Worm (Caenorhabditis elegans) whole organism, L1 larva: ENCODE data around the gene C16A3.2.

Experiments
- C04F5.9 ChIP-seq: sonication (generic microtip); optimal IDR thresholded peaks from 2 replicates; lab custom pipeline; 2016; ENCODE audit warnings: missing genetic modification characterization, missing compliant biosample characterization
- C34B4.2 ChIP-seq: sonication (generic microtip); optimal IDR thresholded peaks from 2 replicates; lab custom pipeline; 2017; ENCODE audit warnings: mild to moderate bottlenecking, missing genetic modification characterization, missing compliant biosample characterization
- aha-1 ChIP-seq: fragments of 150-350 bp; optimal IDR thresholded peaks from 2 replicates; lab custom pipeline; 2014; ENCODE audit warnings: missing biosample characterization, missing genetic modification characterization
- aly-2 ChIP-seq: fragments of 150-350 bp; optimal IDR thresholded peaks from 2 replicates; lab custom pipeline; 2014; ENCODE audit warnings: missing biosample characterization, missing genetic modification characterization
- ama-1 ChIP-seq: fragments of 150-350 bp; optimal IDR thresholded peaks from 2 replicates; lab custom pipeline; 2014
- blmp-1 ChIP-seq: fragments of 150-350 bp; optimal IDR thresholded peaks from 2 replicates; lab custom pipeline; 2014; ENCODE audit warnings: missing biosample characterization, missing genetic modification characterization
- ceh-90 ChIP-seq: sonication (generic microtip); optimal IDR thresholded peaks from 2 replicates; lab custom pipeline; 2016; ENCODE audit warnings: missing genetic modification characterization, missing compliant biosample characterization
- dpl-1 ChIP-seq, 3 experiments: fragments of 150-350 bp in 2 of 3; sonication (generic microtip) in 1 of 3; optimal IDR thresholded peaks; 2 replicates each; lab custom pipeline; 2014 to 2017; ENCODE audit warnings: missing biosample characterization in 3 of 3, missing genetic modification characterization in 3 of 3, missing genetic modification reagents in 3 of 3
- dsc-1 ChIP-seq: sonication (generic microtip); optimal IDR thresholded peaks from 2 replicates; lab custom pipeline; 2016; ENCODE audit warnings: mild to moderate bottlenecking, missing genetic modification characterization, missing compliant biosample characterization
- efl-1 ChIP-seq, 4 experiments: fragments of 150-350 bp; optimal IDR thresholded peaks in 3 of 4; peaks in 1 of 4; 1 replicate in 1 of 4; 2 replicates in 3 of 4; lab custom pipeline; 2014; ENCODE audit warnings: missing biosample characterization in 2 of 4, missing genetic modification characterization in 2 of 4, missing genetic modification reagents in 2 of 4
- efl-3 ChIP-seq: fragments of 200-800 bp; sonication (Bioruptor generic); optimal IDR thresholded peaks from 2 replicates; lab custom pipeline; 2018; ENCODE audit warnings: mild to moderate bottlenecking, missing genetic modification characterization, missing compliant biosample characterization
- elt-2 ChIP-seq: sonication (generic microtip); optimal IDR thresholded peaks from 2 replicates; lab custom pipeline; 2016; ENCODE audit warnings: missing genetic modification characterization, mild to moderate bottlenecking, inconsistent platforms, missing compliant biosample characterization, missing genetic modification reagents
- elt-3 ChIP-seq, 6 experiments: fragments of 150-350 bp in 1 of 6; sonication (generic microtip); optimal IDR thresholded peaks; 2 replicates each; lab custom pipeline; 2017 to 2018; ENCODE audit warnings: missing biosample characterization in 6 of 6, missing genetic modification characterization in 6 of 6, inconsistent platforms in 1 of 6
- fkh-8 ChIP-seq: sonication (generic microtip); optimal IDR thresholded peaks from 2 replicates; lab custom pipeline; 2016; ENCODE audit warnings: mild to moderate bottlenecking, missing genetic modification characterization, missing compliant biosample characterization
- grh-1 ChIP-seq: fragments of 200-800 bp; sonication (Bioruptor generic); IDR thresholded peaks from 2 replicates; pipeline ENCODE4 v1.3.6; 2022; ENCODE audit warnings: missing genetic modification reagents, missing genetic modification characterization, missing compliant biosample characterization
- hlh-4 ChIP-seq: sonication (generic microtip); optimal IDR thresholded peaks from 2 replicates; lab custom pipeline; 2016; ENCODE audit warnings: mild to moderate bottlenecking, missing genetic modification characterization, missing compliant biosample characterization
- irx-1 ChIP-seq: sonication (generic microtip); optimal IDR thresholded peaks from 2 replicates; lab custom pipeline; 2016; ENCODE audit warnings: missing genetic modification characterization, missing compliant biosample characterization
- jun-1 ChIP-seq: fragments of 150-350 bp; optimal IDR thresholded peaks from 2 replicates; lab custom pipeline; 2014; ENCODE audit warnings: missing biosample characterization, missing genetic modification reagents, missing genetic modification characterization
- lin-14 ChIP-seq: fragments of 200-800 bp; sonication (Bioruptor generic); optimal IDR thresholded peaks from 2 replicates; lab custom pipeline; 2018; ENCODE audit warnings: mild to moderate bottlenecking, missing genetic modification characterization, moderate library complexity, missing compliant biosample characterization
- lin-15B ChIP-seq: fragments of 150-350 bp; sonication (generic microtip); optimal IDR thresholded peaks from 3 replicates; lab custom pipeline; 2014; ENCODE audit warnings: missing biosample characterization, missing genetic modification characterization
- lin-39 ChIP-seq: fragments of 150-350 bp; optimal IDR thresholded peaks from 2 replicates; lab custom pipeline; 2014; ENCODE audit warnings: missing biosample characterization, missing genetic modification reagents, missing genetic modification characterization
- mdl-1 ChIP-seq, 2 experiments: fragments of 150-350 bp; optimal IDR thresholded peaks; 2 replicates each; lab custom pipeline; 2014 to 2017; ENCODE audit warnings: missing biosample characterization in 2 of 2, missing genetic modification characterization in 2 of 2, inconsistent platforms in 1 of 2
- mep-1 ChIP-seq: fragments of 150-350 bp; optimal IDR thresholded peaks from 2 replicates; lab custom pipeline; 2014; ENCODE audit warnings: missing biosample characterization, missing genetic modification characterization
- nhr-11 ChIP-seq: fragments of 150-350 bp; optimal IDR thresholded peaks from 2 replicates; lab custom pipeline; 2014; ENCODE audit warnings: missing biosample characterization, missing genetic modification characterization
- nhr-19 ChIP-seq: fragments of 200-800 bp; sonication (Bioruptor generic); conservative IDR thresholded peaks from 2 replicates; pipeline ENCODE4 v1.3.6; 2022; ENCODE audit warnings: missing genetic modification characterization, missing compliant biosample characterization
- nhr-20 ChIP-seq: sonication (generic microtip); optimal IDR thresholded peaks from 2 replicates; lab custom pipeline; 2016; ENCODE audit warnings: mild to moderate bottlenecking, missing genetic modification characterization, missing compliant biosample characterization
- nhr-237 ChIP-seq: fragments of 150-350 bp; optimal IDR thresholded peaks from 2 replicates; lab custom pipeline; 2014; ENCODE audit warnings: missing biosample characterization, missing genetic modification characterization
- nhr-47 ChIP-seq: sonication (generic microtip); optimal IDR thresholded peaks from 2 replicates; lab custom pipeline; 2016; ENCODE audit warnings: mild to moderate bottlenecking, missing genetic modification characterization, moderate library complexity, missing compliant biosample characterization
- nhr-71 ChIP-seq: sonication (generic microtip); optimal IDR thresholded peaks from 2 replicates; lab custom pipeline; 2016; ENCODE audit warnings: mild to moderate bottlenecking, missing genetic modification characterization, moderate library complexity, missing compliant biosample characterization
- nhr-84 ChIP-seq: sonication (generic microtip); optimal IDR thresholded peaks from 2 replicates; lab custom pipeline; 2017; ENCODE audit warnings: missing biosample characterization, missing genetic modification characterization
- nhr-85 ChIP-seq: sonication (generic microtip); peaks from one replicate; lab custom pipeline; 2016; ENCODE audit warnings: missing genetic modification characterization, inconsistent platforms, missing compliant biosample characterization
- nhr-90 ChIP-seq: sonication (generic microtip); optimal IDR thresholded peaks from 2 replicates; lab custom pipeline; 2016; ENCODE audit warnings: mild to moderate bottlenecking, missing genetic modification characterization, missing compliant biosample characterization; ENCODE audit not compliant: poor library complexity
- pag-3 ChIP-seq: sonication (generic microtip); optimal IDR thresholded peaks from 2 replicates; lab custom pipeline; 2017; ENCODE audit warnings: missing genetic modification characterization, mild to moderate bottlenecking, missing compliant biosample characterization, antibody characterized with exemption, borderline replicate concordance; ENCODE audit not compliant: insufficient read depth
- pax-3 ChIP-seq: fragments of 200-800 bp; sonication (Bioruptor generic); optimal IDR thresholded peaks from 2 replicates; lab custom pipeline; 2018; ENCODE audit warnings: mild to moderate bottlenecking, missing genetic modification characterization, moderate library complexity, missing compliant biosample characterization
- skn-1 ChIP-seq: fragments of 150-350 bp; optimal IDR thresholded peaks from 2 replicates; lab custom pipeline; 2014; ENCODE audit warnings: missing biosample characterization, missing genetic modification characterization
- snu-23 ChIP-seq: sonication (generic microtip); optimal IDR thresholded peaks from 2 replicates; lab custom pipeline; 2016; ENCODE audit warnings: missing genetic modification characterization, missing compliant biosample characterization
- sptf-1 ChIP-seq: fragments of 150-350 bp; optimal IDR thresholded peaks from 2 replicates; lab custom pipeline; 2014; ENCODE audit warnings: missing biosample characterization, missing genetic modification characterization
- tbx-2 ChIP-seq: sonication (generic microtip); optimal IDR thresholded peaks from 2 replicates; lab custom pipeline; 2016; ENCODE audit warnings: missing genetic modification characterization, missing compliant biosample characterization
- unc-130 ChIP-seq: fragments of 150-350 bp; optimal IDR thresholded peaks from 2 replicates; lab custom pipeline; 2017; ENCODE audit warnings: missing biosample characterization, missing genetic modification characterization, inconsistent platforms
- ztf-4 ChIP-seq: fragments of 150-350 bp; optimal IDR thresholded peaks from 2 replicates; lab custom pipeline; 2014; ENCODE audit warnings: missing biosample characterization, missing genetic modification characterization

C16A3.2 gene

ce11 chrIII:6415306-6415973 is 25.8 kb downstream of the C16A3.2 start, which contains the start of gene nas-4:
TSS of gene nas-4 (minus strand) at chrIII:6415656.
- TF ChIP-seq C04F5.9 (tag; lab: Kevin White, UChicago) (no peak), nhr-20 (tag; lab: Kevin White, UChicago) (peak; percentile 5), pax-3 (no peak), nhr-71 (peak; percentile 45), nhr-85 (tag; lab: Kevin White, UChicago) (peak; percentile 70), grh-1 (GFP tag; lab: Robert Waterston, UW) (peak; percentile 32; the same call in 1 of the 2 replicates), fkh-8 (tag; lab: Kevin White, UChicago) (no peak), tbx-2 (peak; percentile 27), aha-1 (tag; lab: Kevin White, UChicago) (no peak), ceh-90 (tag; lab: Kevin White, UChicago) (no peak), elt-2 (tag; lab: Kevin White, UChicago) (no peak), jun-1 (no peak), skn-1 (no peak), lin-15B (tag; lab: Kevin White, UChicago) (no peak), aly-2 (tag; lab: Kevin White, UChicago) (peak; percentile 39), C34B4.2 (tag; lab: Kevin White, UChicago) (no peak), lin-39 (tag; lab: Kevin White, UChicago) (no peak), nhr-237 (no peak), efl-3 (GFP tag; lab: Kevin White, UChicago) (no peak), snu-23 (GFP tag; lab: Kevin White, UChicago) (peak; percentile 42), dpl-1 (GFP tag; optimal IDR thresholded peaks at IDR 0.05; lab: Kevin White, UChicago) (no peak), nhr-90 (peak; percentile 40), ztf-4 (tag; lab: Kevin White, UChicago) (peak; percentile 41), nhr-11 (tag; lab: Kevin White, UChicago) (no peak), ama-1 (lab: Kevin White, UChicago) (peak; percentile 38), sptf-1 (tag; lab: Kevin White, UChicago) (no peak), unc-130 (tag; lab: Kevin White, UChicago) (no peak), hlh-4 (tag; lab: Kevin White, UChicago) (no peak), dsc-1 (peak; percentile 7), pag-3 (tag; lab: Kevin White, UChicago) (no peak), nhr-84 (tag; lab: Kevin White, UChicago) (no peak), nhr-47 (tag; lab: Kevin White, UChicago) (peak; percentile 42), nhr-19 (GFP tag; lab: Robert Waterston, UW) (no peak), mdl-1 (tag; optimal IDR thresholded peaks at IDR 0.05; lab: Kevin White, UChicago) (no peak)

ce11 chrIII:6418254-6418653 is 28.6 kb downstream of the C16A3.2 start:
- TF ChIP-seq nhr-85 (tag; lab: Kevin White, UChicago) = peak; percentile 75
- no peak for TF ChIP-seq C04F5.9 (tag; lab: Kevin White, UChicago)

- TF ChIP-seq nhr-85 (tag; lab: Kevin White, UChicago) (peak; percentile 84), blmp-1 (tag; lab: Kevin White, UChicago) (peak; percentile 46), irx-1 (no peak), lin-14 (GFP tag; lab: Kevin White, UChicago) (peak; percentile 62), nhr-20 (tag; lab: Kevin White, UChicago) (peak; percentile 3), elt-3 (tag; optimal IDR thresholded peaks at IDR 0.05; lab: Kevin White, UChicago) (peak in 1 of 6 experiments; percentile 18), efl-1 (optimal IDR thresholded peaks at IDR 0.05; lab: Kevin White, UChicago) (no peak), efl-1 (GFP tag; optimal IDR thresholded peaks at IDR 0.05 in 1 of 2; lab: Kevin White, UChicago) (peak in 1 of 2 experiments; percentile 51), nhr-71 (peak; percentile 37), mep-1 (no peak)
Observed at ce11 chrIII:6419409-6419944, 29.8 kb downstream of the C16A3.2 start, which contains the start of gene atgl-1. TSS of gene atgl-1 (minus strand) at chrIII:6419459.
